Worm (Caenorhabditis elegans): ENCODE data around the gene idpp-9.

ce11 chrX:3873445-3873844, 42.2 kb downstream of the idpp-9 start, which contains the start of gene lim-4:
- TF ChIP-seq W03F9.2 (tag; optimal IDR thresholded peaks at IDR 0.05) (no peak), him-1 (tag; optimal IDR thresholded peaks at IDR 0.05) (no peak), dao-5 (tag; optimal IDR thresholded peaks at IDR 0.05) (no peak)

All from whole organism, L4/young adult.